Worm (Caenorhabditis elegans) whole organism, late embryonic: ENCODE results near the gene nhx-5.

Source experiments
- C38D4.7 ChIP-seq: fragments of 200-800 bp; sonication (Bioruptor generic); optimal IDR thresholded peaks from 2 replicates; lab custom pipeline; 2018; ENCODE audit warnings: mild to moderate bottlenecking, missing genetic modification characterization, moderate library complexity, missing compliant biosample characterization
- F13H6.1 ChIP-seq: sonication (generic microtip); optimal IDR thresholded peaks from 2 replicates; lab custom pipeline; 2016; ENCODE audit warnings: missing genetic modification characterization, missing compliant biosample characterization
- K09A11.1 ChIP-seq: sonication (generic microtip); optimal IDR thresholded peaks from 2 replicates; lab custom pipeline; 2017; ENCODE audit warnings: antibody characterized with exemption, mild to moderate bottlenecking, missing genetic modification characterization, missing compliant biosample characterization; ENCODE audit not compliant: insufficient read depth
- T23F11.4 ChIP-seq: fragments of 200-800 bp; sonication (Bioruptor generic); optimal IDR thresholded peaks from 2 replicates; lab custom pipeline; 2018; ENCODE audit warnings: mild to moderate bottlenecking, missing genetic modification characterization, missing compliant biosample characterization
- Y22D7AL.16 ChIP-seq: sonication (generic microtip); optimal IDR thresholded peaks from 2 replicates; lab custom pipeline; 2016; ENCODE audit warnings: missing genetic modification characterization, missing compliant biosample characterization
- ama-1 ChIP-seq: fragments of 150-350 bp; optimal IDR thresholded peaks from 2 replicates; lab custom pipeline; 2014
- ceh-14 ChIP-seq: sonication (generic microtip); optimal IDR thresholded peaks from 2 replicates; lab custom pipeline; 2016; ENCODE audit warnings: missing genotype, missing genetic modification characterization, missing compliant biosample characterization
- ceh-18 ChIP-seq: sonication (generic microtip); optimal IDR thresholded peaks from 2 replicates; lab custom pipeline; 2016; ENCODE audit warnings: missing genetic modification characterization, missing compliant biosample characterization
- ceh-19 ChIP-seq: fragments of 200-800 bp; sonication (Bioruptor generic); optimal IDR thresholded peaks from 2 replicates; lab custom pipeline; 2018; ENCODE audit warnings: mild to moderate bottlenecking, missing genetic modification characterization, missing compliant biosample characterization
- ceh-2 ChIP-seq: sonication (generic microtip); optimal IDR thresholded peaks from 2 replicates; lab custom pipeline; 2016; ENCODE audit warnings: missing genotype, missing genetic modification characterization, missing compliant biosample characterization
- ceh-22 ChIP-seq: sonication (generic microtip); optimal IDR thresholded peaks from 2 replicates; lab custom pipeline; 2017; ENCODE audit warnings: missing biosample characterization, missing genetic modification characterization
- ceh-24 ChIP-seq: sonication (generic microtip); optimal IDR thresholded peaks from 2 replicates; lab custom pipeline; 2016; ENCODE audit warnings: mild to moderate bottlenecking, missing genetic modification characterization, missing compliant biosample characterization
- ceh-30 ChIP-seq: fragments of 150-350 bp; optimal IDR thresholded peaks from 2 replicates; lab custom pipeline; 2014; ENCODE audit warnings: missing biosample characterization, missing genetic modification characterization
- ceh-31 ChIP-seq: sonication (generic microtip); optimal IDR thresholded peaks from 2 replicates; lab custom pipeline; 2016; ENCODE audit warnings: missing genetic modification characterization, missing compliant biosample characterization
- ceh-34 ChIP-seq: sonication (generic microtip); optimal IDR thresholded peaks from 2 replicates; lab custom pipeline; 2016; ENCODE audit warnings: mild to moderate bottlenecking, missing genetic modification characterization, missing compliant biosample characterization
- ceh-45 ChIP-seq: fragments of 200-800 bp; sonication (Bioruptor generic); IDR thresholded peaks from 2 replicates; pipeline ENCODE4 v1.3.6; 2022; ENCODE audit warnings: missing genetic modification reagents, missing genetic modification characterization, missing compliant biosample characterization
- ceh-48 ChIP-seq: sonication (generic microtip); optimal IDR thresholded peaks from 2 replicates; lab custom pipeline; 2016; ENCODE audit warnings: missing genetic modification characterization, inconsistent platforms, missing compliant biosample characterization
- ceh-9 ChIP-seq: sonication (generic microtip); optimal IDR thresholded peaks from 2 replicates; lab custom pipeline; 2016; ENCODE audit warnings: mild to moderate bottlenecking, missing genetic modification characterization, inconsistent platforms, missing compliant biosample characterization
- che-1 ChIP-seq: sonication (generic microtip); optimal IDR thresholded peaks from 2 replicates; lab custom pipeline; 2016; ENCODE audit warnings: mild to moderate bottlenecking, missing genetic modification characterization, missing compliant biosample characterization
- dmd-4 ChIP-seq: sonication (generic microtip); optimal IDR thresholded peaks from 2 replicates; lab custom pipeline; 2016; ENCODE audit warnings: borderline replicate concordance, missing genetic modification characterization, missing compliant biosample characterization
- dve-1 ChIP-seq: sonication (generic microtip); optimal IDR thresholded peaks from 2 replicates; lab custom pipeline; 2017; ENCODE audit warnings: antibody characterized with exemption, mild to moderate bottlenecking, missing genetic modification characterization, missing compliant biosample characterization
- ets-4 ChIP-seq: sonication (generic microtip); optimal IDR thresholded peaks from 2 replicates; lab custom pipeline; 2016; ENCODE audit warnings: missing genetic modification characterization, missing compliant biosample characterization
- eyg-1 ChIP-seq: sonication (generic microtip); optimal IDR thresholded peaks from 2 replicates; lab custom pipeline; 2016; ENCODE audit warnings: missing genotype, missing genetic modification characterization, missing compliant biosample characterization
- fax-1 ChIP-seq: sonication (generic microtip); optimal IDR thresholded peaks from 2 replicates; lab custom pipeline; 2016; ENCODE audit warnings: missing genotype, missing genetic modification characterization, missing compliant biosample characterization
- fkh-10 ChIP-seq: fragments of 150-350 bp; optimal IDR thresholded peaks from 2 replicates; lab custom pipeline; 2014; ENCODE audit warnings: missing biosample characterization, missing genetic modification reagents, missing genetic modification characterization
- fkh-6 ChIP-seq: sonication (generic microtip); optimal IDR thresholded peaks from 2 replicates; lab custom pipeline; 2016; ENCODE audit warnings: missing genetic modification characterization, missing compliant biosample characterization
- hlh-30 ChIP-seq: sonication (generic microtip); optimal IDR thresholded peaks from 2 replicates; lab custom pipeline; 2017; ENCODE audit warnings: antibody characterized with exemption, missing genetic modification characterization, missing compliant biosample characterization; ENCODE audit not compliant: insufficient read depth
- hlh-6 ChIP-seq: sonication (generic microtip); optimal IDR thresholded peaks from 2 replicates; lab custom pipeline; 2016; ENCODE audit warnings: missing genotype, missing genetic modification characterization, missing compliant biosample characterization
- hlh-8 ChIP-seq: sonication (generic microtip); optimal IDR thresholded peaks from 2 replicates; lab custom pipeline; 2016; ENCODE audit warnings: missing genotype, missing genetic modification characterization, missing compliant biosample characterization
- lim-6 ChIP-seq: sonication (generic microtip); optimal IDR thresholded peaks from 2 replicates; lab custom pipeline; 2016; ENCODE audit warnings: missing genetic modification characterization, missing compliant biosample characterization
- mec-3 ChIP-seq: sonication (generic microtip); optimal IDR thresholded peaks from 2 replicates; lab custom pipeline; 2016; ENCODE audit warnings: borderline replicate concordance, missing genetic modification characterization, missing compliant biosample characterization
- nhr-11 ChIP-seq: fragments of 150-350 bp; optimal IDR thresholded peaks from 2 replicates; lab custom pipeline; 2014; ENCODE audit warnings: missing biosample characterization, missing genetic modification characterization
- npax-4 ChIP-seq: sonication (generic microtip); optimal IDR thresholded peaks from 2 replicates; lab custom pipeline; 2016; ENCODE audit warnings: missing genetic modification characterization, missing compliant biosample characterization
- pag-3 ChIP-seq: sonication (generic microtip); optimal IDR thresholded peaks from 2 replicates; lab custom pipeline; 2016; ENCODE audit warnings: missing compliant biosample characterization, missing genetic modification characterization, borderline replicate concordance
- pat-9 ChIP-seq: fragments of 200-800 bp; sonication (Bioruptor generic); optimal IDR thresholded peaks from 2 replicates; lab custom pipeline; 2018; ENCODE audit warnings: mild to moderate bottlenecking, missing genetic modification characterization, moderate library complexity, missing compliant biosample characterization
- pax-1 ChIP-seq: fragments of 150-350 bp; optimal IDR thresholded peaks from 2 replicates; lab custom pipeline; 2014; ENCODE audit warnings: missing biosample characterization, missing genetic modification characterization
- pha-4 ChIP-seq: fragments of 150-350 bp; optimal IDR thresholded peaks from 2 replicates; lab custom pipeline; 2018; ENCODE audit warnings: missing biosample characterization, missing genetic modification reagents, missing genetic modification characterization
- pqm-1 ChIP-seq: sonication (generic microtip); optimal IDR thresholded peaks from 2 replicates; lab custom pipeline; 2016; ENCODE audit warnings: missing genetic modification characterization, missing compliant biosample characterization
- pros-1 ChIP-seq: fragments of 150-350 bp; optimal IDR thresholded peaks from 2 replicates; lab custom pipeline; 2014; ENCODE audit warnings: missing biosample characterization, missing genetic modification reagents, missing genetic modification characterization
- rnt-1 ChIP-seq: sonication (generic microtip); optimal IDR thresholded peaks from 2 replicates; lab custom pipeline; 2016; ENCODE audit warnings: missing genetic modification characterization, missing compliant biosample characterization
- sdc-2 ChIP-seq: sonication (generic microtip); optimal IDR thresholded peaks from 2 replicates; lab custom pipeline; 2016; ENCODE audit warnings: missing genotype, missing genetic modification characterization, missing compliant biosample characterization
- sox-2 ChIP-seq: fragments of 200-800 bp; sonication (Bioruptor generic); IDR thresholded peaks from 2 replicates; pipeline ENCODE4 v1.3.6; 2022; ENCODE audit warnings: missing genetic modification reagents, missing genetic modification characterization, missing compliant biosample characterization
- tbx-2 ChIP-seq: sonication (generic microtip); optimal IDR thresholded peaks from 2 replicates; lab custom pipeline; 2016; ENCODE audit warnings: missing genetic modification characterization, missing compliant biosample characterization
- tbx-7 ChIP-seq: sonication (generic microtip); optimal IDR thresholded peaks from 2 replicates; lab custom pipeline; 2016; ENCODE audit warnings: missing genotype, missing genetic modification characterization, missing compliant biosample characterization
- ttx-3 ChIP-seq: sonication (generic microtip); optimal IDR thresholded peaks from 2 replicates; lab custom pipeline; 2016; ENCODE audit warnings: missing genetic modification reagents, missing genetic modification characterization, missing compliant biosample characterization
- unc-3 ChIP-seq, 2 experiments: fragments of 200-800 bp in 1 of 2; sonication (Bioruptor generic) in 1 of 2; sonication (generic microtip) in 1 of 2; conservative IDR thresholded peaks in 1 of 2; optimal IDR thresholded peaks in 1 of 2; 2 replicates each; pipeline versions ENCODE4 v1.3.6 to Lab custom; 2016 to 2022; ENCODE audit warnings: missing compliant biosample characterization in 2 of 2, missing genetic modification characterization in 2 of 2, missing genetic modification reagents in 1 of 2
- unc-42 ChIP-seq: sonication (generic microtip); optimal IDR thresholded peaks from 2 replicates; lab custom pipeline; 2016; ENCODE audit warnings: missing genotype, missing genetic modification characterization, missing compliant biosample characterization
- unc-55 ChIP-seq: sonication (generic microtip); optimal IDR thresholded peaks from 2 replicates; lab custom pipeline; 2017; ENCODE audit warnings: missing biosample characterization, missing genetic modification reagents, missing genetic modification characterization
- unc-86 ChIP-seq: sonication (generic microtip); optimal IDR thresholded peaks from 2 replicates; lab custom pipeline; 2016; ENCODE audit warnings: missing genetic modification characterization, missing compliant biosample characterization
- zip-5 ChIP-seq: sonication (generic microtip); optimal IDR thresholded peaks from 2 replicates; lab custom pipeline; 2016; ENCODE audit warnings: missing genetic modification characterization, missing compliant biosample characterization
- ztf-16 ChIP-seq: sonication (generic microtip); optimal IDR thresholded peaks from 2 replicates; lab custom pipeline; 2017; ENCODE audit warnings: missing genetic modification characterization, missing compliant biosample characterization

The nhx-5 gene

DNA sequence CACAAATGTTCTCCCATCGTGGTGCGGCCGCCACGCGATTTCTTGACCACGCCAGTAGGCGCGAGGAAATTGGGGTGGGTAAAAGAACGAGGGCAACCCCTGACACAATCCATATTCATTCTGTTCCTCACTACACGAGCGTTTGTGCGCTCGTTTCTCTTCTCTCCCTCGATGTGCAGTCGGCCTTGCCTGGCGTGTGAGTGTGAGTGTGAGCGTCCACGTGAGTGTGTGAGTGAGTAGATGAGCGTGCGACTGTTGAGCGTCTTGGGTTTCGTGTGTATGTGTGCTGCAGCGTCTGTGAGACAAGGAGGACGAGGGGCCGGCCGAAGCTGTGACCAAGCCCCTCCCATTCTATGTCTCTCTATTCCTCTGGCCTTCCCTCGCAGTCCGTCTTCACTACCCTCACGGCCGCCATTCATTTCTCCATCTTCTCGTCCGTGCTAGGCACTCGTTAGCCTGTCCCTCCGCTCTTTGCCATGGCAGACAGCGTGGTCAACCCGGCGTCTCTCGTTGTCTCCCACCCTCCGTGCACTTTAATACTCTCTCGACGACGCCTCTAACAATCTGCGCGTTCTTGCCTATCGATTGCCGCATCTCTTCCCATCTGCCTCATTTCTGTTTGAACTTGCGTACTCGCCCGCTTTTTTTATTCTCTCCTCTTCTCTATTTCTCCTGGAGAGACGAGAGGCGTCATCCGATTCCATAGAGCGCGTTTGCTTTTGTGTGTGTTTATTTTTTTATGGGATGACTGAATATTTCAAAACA lies 8.2 kb upstream of the nhx-5 start:
- peak; percentile 77 for TF ChIP-seq ceh-14 (tag; lab: Kevin White, UChicago)
- TF ChIP-seq che-1 (tag; lab: Kevin White, UChicago), result peak; percentile 59
- TF ChIP-seq nhr-11 (tag; lab: Kevin White, UChicago), result no peak
- TF ChIP-seq ama-1, result no peak
- TF ChIP-seq fax-1, result peak; percentile 35
- peak; percentile 2; the same call in 1 of the 2 replicates for TF ChIP-seq sox-2
- TF ChIP-seq unc-55 (GFP tag; lab: Kevin White, UChicago), result peak; percentile 92
- TF ChIP-seq ceh-19 (GFP tag; lab: Kevin White, UChicago), result peak; percentile 57
- peak; percentile 16 for TF ChIP-seq npax-4 (tag; lab: Kevin White, UChicago)
- TF ChIP-seq ttx-3 (tag; lab: Kevin White, UChicago), result peak; percentile 65
- peak; percentile 98 for TF ChIP-seq ceh-18 (tag; lab: Kevin White, UChicago)
- peak; percentile 79 for TF ChIP-seq ceh-30 (tag; lab: Kevin White, UChicago)
- peak; percentile 97 for TF ChIP-seq ceh-31
- peak; percentile 96 for TF ChIP-seq hlh-30 (tag; lab: Kevin White, UChicago)
- TF ChIP-seq pag-3, result no peak
- TF ChIP-seq tbx-2, result peak; percentile 95
- TF ChIP-seq pqm-1, result peak; percentile 60
- TF ChIP-seq lim-6 (tag; lab: Kevin White, UChicago), result peak; percentile 4
- no peak for TF ChIP-seq Y22D7AL.16 (tag; lab: Kevin White, UChicago)
- peak; percentile 57 for TF ChIP-seq pax-1 (tag; lab: Kevin White, UChicago)
- TF ChIP-seq pha-4 (tag; lab: Kevin White, UChicago), result no peak
- peak; percentile 50 for TF ChIP-seq dve-1 (tag; lab: Kevin White, UChicago)
- TF ChIP-seq fkh-10 (GFP tag; lab: Kevin White, UChicago), result peak; percentile 30
- TF ChIP-seq F13H6.1, result peak; percentile 93
- TF ChIP-seq ceh-24 (tag; lab: Kevin White, UChicago), result no peak
- TF ChIP-seq ceh-22 (tag; lab: Kevin White, UChicago), result peak; percentile 49
- TF ChIP-seq ceh-48 (tag; lab: Kevin White, UChicago), result peak; percentile 96
- TF ChIP-seq pros-1, result peak; percentile 99
- peak; percentile 88 for TF ChIP-seq sdc-2
- no peak for TF ChIP-seq zip-5
- TF ChIP-seq fkh-6 (tag; lab: Kevin White, UChicago), result peak; percentile 44
- no peak for TF ChIP-seq ceh-9
- peak; percentile 86 for TF ChIP-seq unc-42
- TF ChIP-seq unc-3 (GFP tag; conservative IDR thresholded peaks at IDR 0.05; lab: Robert Waterston, UW), result no peak
- peak; percentile 65 for TF ChIP-seq unc-3 (tag; optimal IDR thresholded peaks at IDR 0.05; lab: Kevin White, UChicago)
- peak; percentile 73 for TF ChIP-seq ceh-2 (tag; lab: Kevin White, UChicago)
- TF ChIP-seq mec-3, result peak; percentile 36
- no peak for TF ChIP-seq ceh-45
- peak; percentile 99 for TF ChIP-seq ceh-34 (tag; lab: Kevin White, UChicago)
- peak; percentile 20 for TF ChIP-seq K09A11.1 (tag; lab: Kevin White, UChicago)
- peak; percentile 63 for TF ChIP-seq eyg-1
- TF ChIP-seq ets-4, result peak; percentile 21
- peak; percentile 93 for TF ChIP-seq rnt-1
- peak; percentile 23 for TF ChIP-seq C38D4.7 (GFP tag; lab: Kevin White, UChicago)
- TF ChIP-seq dmd-4 (tag; lab: Kevin White, UChicago), result no peak
- no peak for TF ChIP-seq T23F11.4 (GFP tag; lab: Kevin White, UChicago)
- peak; percentile 19 for TF ChIP-seq tbx-7 (tag; lab: Kevin White, UChicago)
- TF ChIP-seq ztf-16 (tag; lab: Kevin White, UChicago), result peak; percentile 67
- peak; percentile 7 for TF ChIP-seq unc-86 (tag; lab: Kevin White, UChicago)
- TF ChIP-seq hlh-6 (tag; lab: Kevin White, UChicago), result peak; percentile 80
- no peak for TF ChIP-seq pat-9
- TF ChIP-seq hlh-8 (tag; lab: Kevin White, UChicago), result peak; percentile 59
